Worm (Caenorhabditis elegans): ENCODE measurements around the gene E02C12.12.

DNA sequence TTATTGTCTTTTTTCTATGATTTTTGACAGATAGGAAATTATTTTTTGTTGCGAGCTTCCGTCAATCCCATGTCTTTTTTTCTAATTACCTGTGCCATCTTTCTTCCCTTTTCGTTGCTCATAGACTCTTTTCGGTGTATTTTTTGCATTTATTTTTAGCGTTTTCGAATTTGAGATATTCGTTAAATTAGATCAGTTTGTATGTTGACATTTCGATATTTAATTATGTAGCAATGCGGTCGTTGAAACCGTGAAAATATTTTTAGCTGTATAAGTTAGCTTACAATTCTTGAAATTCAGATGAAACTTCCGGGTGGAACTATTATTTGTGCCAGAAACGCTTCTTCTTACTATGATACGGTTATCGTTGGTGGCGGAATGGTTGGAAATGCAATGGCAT, 45.7 kb downstream of the E02C12.12 start, which contains the start of gene coq-6:
- TF ChIP-seq ref-1 (GFP tag; conservative IDR thresholded peaks at IDR 0.05) (no peak), tab-1 (GFP tag; IDR thresholded peaks at IDR 0.05) (no peak), T22C8.4 (GFP tag; IDR thresholded peaks at IDR 0.05) (no peak), ztf-29 (GFP tag; IDR thresholded peaks at IDR 0.05) (no peak), med-1 (GFP tag; optimal IDR thresholded peaks at IDR 0.05; ENCODE audit: insufficient read depth) (no peak), cog-1 (tag; optimal IDR thresholded peaks at IDR 0.05) (no peak), ztf-23 (GFP tag; IDR thresholded peaks at IDR 0.05) (no peak), klf-2 (GFP tag; conservative IDR thresholded peaks at IDR 0.05) (no peak), flt-1 (GFP tag; IDR thresholded peaks at IDR 0.05) (no peak)
